Fruit fly (Drosophila melanogaster) whole organism, embryonic: ENCODE data around the gene dyl.

Source experiments
- MTF-1 ChIP-seq: fragments of 200-800 bp; sonication (Bioruptor generic); optimal IDR thresholded peaks from 2 replicates; lab custom pipeline; 2018; ENCODE audit warnings: missing biosample characterization, mild to moderate bottlenecking, missing genetic modification characterization, borderline replicate concordance
- Mad ChIP-seq: fragments of 200-800 bp; sonication (Bioruptor generic); optimal IDR thresholded peaks from 2 replicates; lab custom pipeline; 2016; ENCODE audit warnings: missing biosample characterization, missing genetic modification characterization
- zfh1 ChIP-seq: fragments of 200-800 bp; sonication (Bioruptor generic); IDR thresholded peaks from 3 replicates; pipeline ENCODE4 v1.3.6; 2022; ENCODE audit warnings: missing biosample characterization, missing genetic modification characterization

dm6 chr3L:4304244-4304959 lies 3.1 kb downstream of the dyl start:
- TF ChIP-seq zfh1 (GFP tag; lab: Robert Waterston, UW) = no peak
- TF ChIP-seq MTF-1 (GFP tag; lab: Kevin White, UChicago) = no peak
- TF ChIP-seq Mad (GFP tag; lab: Kevin White, UChicago) = no peak
